Worm (Caenorhabditis elegans) whole organism, late embryonic: Measurements from ENCODE around the gene dct-7.

ENCODE experiments used
- C38D4.7 ChIP-seq: fragments of 200-800 bp; sonication (Bioruptor generic); optimal IDR thresholded peaks from 2 replicates; lab custom pipeline; 2018; ENCODE audit warnings: mild to moderate bottlenecking, missing genetic modification characterization, moderate library complexity, missing compliant biosample characterization
- F13H6.1 ChIP-seq: sonication (generic microtip); optimal IDR thresholded peaks from 2 replicates; lab custom pipeline; 2016; ENCODE audit warnings: missing genetic modification characterization, missing compliant biosample characterization
- ama-1 ChIP-seq: fragments of 150-350 bp; optimal IDR thresholded peaks from 2 replicates; lab custom pipeline; 2014
- ceh-31 ChIP-seq: sonication (generic microtip); optimal IDR thresholded peaks from 2 replicates; lab custom pipeline; 2016; ENCODE audit warnings: missing genetic modification characterization, missing compliant biosample characterization
- dve-1 ChIP-seq: sonication (generic microtip); optimal IDR thresholded peaks from 2 replicates; lab custom pipeline; 2017; ENCODE audit warnings: antibody characterized with exemption, mild to moderate bottlenecking, missing genetic modification characterization, missing compliant biosample characterization
- eyg-1 ChIP-seq: sonication (generic microtip); optimal IDR thresholded peaks from 2 replicates; lab custom pipeline; 2016; ENCODE audit warnings: missing genotype, missing genetic modification characterization, missing compliant biosample characterization
- hlh-30 ChIP-seq: sonication (generic microtip); optimal IDR thresholded peaks from 2 replicates; lab custom pipeline; 2017; ENCODE audit warnings: antibody characterized with exemption, missing genetic modification characterization, missing compliant biosample characterization; ENCODE audit not compliant: insufficient read depth
- pag-3 ChIP-seq: sonication (generic microtip); optimal IDR thresholded peaks from 2 replicates; lab custom pipeline; 2016; ENCODE audit warnings: missing compliant biosample characterization, missing genetic modification characterization, borderline replicate concordance
- pha-4 ChIP-seq: fragments of 150-350 bp; optimal IDR thresholded peaks from 2 replicates; lab custom pipeline; 2018; ENCODE audit warnings: missing biosample characterization, missing genetic modification reagents, missing genetic modification characterization
- sox-4 ChIP-seq: sonication (generic microtip); optimal IDR thresholded peaks from 2 replicates; lab custom pipeline; 2017; ENCODE audit warnings: mild to moderate bottlenecking, missing genetic modification characterization, inconsistent platforms, missing compliant biosample characterization
- syd-9 ChIP-seq: sonication (generic microtip); optimal IDR thresholded peaks from 2 replicates; lab custom pipeline; 2016; ENCODE audit warnings: mild to moderate bottlenecking, missing genetic modification characterization, moderate library complexity, missing compliant biosample characterization

DNA sequence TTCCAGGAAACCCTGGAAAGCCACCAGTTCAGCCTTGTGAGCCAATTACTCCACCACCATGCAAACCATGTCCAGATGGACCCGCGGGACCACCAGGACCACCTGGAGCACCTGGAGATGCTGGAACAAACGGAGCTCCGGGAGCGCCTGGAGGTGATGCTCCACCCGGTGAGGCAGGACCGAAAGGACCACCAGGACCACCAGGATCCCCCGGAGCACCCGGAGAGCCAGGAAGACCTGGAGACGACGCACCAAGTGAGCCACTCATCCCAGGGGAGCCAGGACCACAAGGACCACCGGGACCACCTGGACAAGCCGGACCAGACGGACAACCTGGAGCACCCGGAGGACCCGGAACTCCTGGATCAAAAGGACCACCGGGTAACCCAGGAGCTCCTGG is 25.7 kb downstream of the dct-7 start:
- TF ChIP-seq C38D4.7 (GFP tag; lab: Kevin White, UChicago), result no peak
- TF ChIP-seq ama-1, result no peak
- no peak for TF ChIP-seq ceh-31 (tag; lab: Kevin White, UChicago)
- no peak for TF ChIP-seq hlh-30 (tag; lab: Kevin White, UChicago)
- TF ChIP-seq pag-3 (tag; lab: Kevin White, UChicago), result no peak
- no peak for TF ChIP-seq dve-1 (tag; lab: Kevin White, UChicago)
- no peak for TF ChIP-seq syd-9
- TF ChIP-seq pha-4 (tag; lab: Kevin White, UChicago), result no peak
- no peak for TF ChIP-seq sox-4
- no peak for TF ChIP-seq eyg-1
- no peak for TF ChIP-seq F13H6.1 (tag; lab: Kevin White, UChicago)
